Fruit fly (Drosophila melanogaster): ENCODE measurements around the gene CG33489.

DNA sequence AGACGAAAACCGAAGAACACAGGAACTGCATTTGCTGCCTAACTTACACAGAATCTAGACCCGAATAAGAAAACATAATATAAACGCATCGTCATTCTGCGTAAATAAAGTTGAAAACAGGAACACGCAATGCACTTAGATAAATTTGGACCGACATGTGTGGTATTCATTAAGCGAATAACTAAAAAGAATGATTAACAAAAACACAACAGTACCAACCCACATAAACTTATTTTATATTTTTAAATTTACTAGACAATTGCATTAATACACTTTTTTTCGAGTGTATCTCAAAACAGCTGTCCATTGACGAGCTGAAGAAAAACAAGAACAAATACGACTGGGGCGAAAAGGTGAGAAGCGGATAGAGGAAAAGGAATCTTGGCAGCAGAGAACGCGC lies 22.5 kb downstream of the CG33489 start:
- TF ChIP-seq cyc (GFP tag; optimal IDR thresholded peaks at IDR 0.05) (peak; percentile 53), CG10669 (GFP tag; optimal IDR thresholded peaks at IDR 0.05) (peak; percentile 78), acj6 (GFP tag; optimal IDR thresholded peaks at IDR 0.05) (peak; percentile 68), Met (GFP tag; optimal IDR thresholded peaks at IDR 0.05) (peak; percentile 69), net (GFP tag; optimal IDR thresholded peaks at IDR 0.05) (peak; percentile 63), Eip78C (GFP tag) (peak; percentile 89), Lpt (GFP tag; optimal IDR thresholded peaks at IDR 0.05) (peak; percentile 36), Hr39 (GFP tag; optimal IDR thresholded peaks at IDR 0.05) (peak; percentile 65), CG16779 (tag; optimal IDR thresholded peaks at IDR 0.05) (no peak), CG6854 (GFP tag; optimal IDR thresholded peaks at IDR 0.05) (no peak)

All from whole organism, prepupa.